Fruit fly (Drosophila melanogaster) whole organism, wandering third instar larva: Measurements from ENCODE around the gene mmy.
A peak's percentile ranks its signal among the peaks of the same experiment; 100 is the strongest.

Experiments used
- CG32264 ChIP-seq: fragments of 200-800 bp; sonication (Bioruptor generic); optimal IDR thresholded peaks from 2 replicates; lab custom pipeline; 2016; ENCODE audit warnings: missing biosample characterization, missing genetic modification characterization
- CG9705 ChIP-seq: fragments of 200-800 bp; sonication (Bioruptor generic); optimal IDR thresholded peaks from 2 replicates; lab custom pipeline; 2018; ENCODE audit warnings: missing biosample characterization, mild to moderate bottlenecking, missing genetic modification characterization
- CrebA ChIP-seq: fragments of 200-800 bp; sonication (Bioruptor generic); optimal IDR thresholded peaks from 2 replicates; lab custom pipeline; 2016; ENCODE audit warnings: missing biosample characterization, mild to moderate bottlenecking, missing genetic modification characterization, borderline replicate concordance
- Dfd ChIP-seq: fragments of >200 bp; optimal IDR thresholded peaks from 2 replicates; lab custom pipeline; 2017; ENCODE audit warnings: missing biosample characterization, missing genetic modification characterization
- Dif ChIP-seq: fragments of 200-275, 200-300 bp; sonication (Bioruptor generic); optimal IDR thresholded peaks from 2 replicates; lab custom pipeline; 2018; ENCODE audit warnings: missing biosample characterization, missing genetic modification characterization; ENCODE audit not compliant: partially characterized antibody
- HLH106 ChIP-seq: fragments of 200-800 bp; optimal IDR thresholded peaks from 3 replicates; lab custom pipeline; 2019; ENCODE audit warnings: missing biosample characterization, mild to moderate bottlenecking, missing genetic modification characterization, moderate library complexity
- Hnf4 ChIP-seq: fragments of 200-800 bp; sonication (Bioruptor generic); optimal IDR thresholded peaks from 2 replicates; lab custom pipeline; 2016; ENCODE audit warnings: missing biosample characterization, mild to moderate bottlenecking, missing genetic modification characterization
- Hr78 ChIP-seq: fragments of >200 bp; optimal IDR thresholded peaks from 2 replicates; lab custom pipeline; 2017; ENCODE audit warnings: missing biosample characterization, missing genetic modification characterization
- Hr83 ChIP-seq: fragments of 200-300 bp; sonication (Bioruptor generic); optimal IDR thresholded peaks from 2 replicates; lab custom pipeline; 2016; ENCODE audit warnings: missing biosample characterization, mild to moderate bottlenecking, missing genetic modification characterization, moderate library complexity; ENCODE audit not compliant: poor library complexity, severe bottlenecking
- Jra ChIP-seq: sonication (Bioruptor generic); optimal IDR thresholded peaks from 2 replicates; lab custom pipeline; 2016; ENCODE audit warnings: missing biosample characterization, missing genetic modification characterization
- Myc ChIP-seq: fragments of >200 bp; optimal IDR thresholded peaks from 2 replicates; lab custom pipeline; 2017
- N ChIP-seq: fragments of >200 bp; optimal IDR thresholded peaks from 2 replicates; lab custom pipeline; 2018; ENCODE audit warnings: missing biosample characterization, missing external identifiers, missing genetic modification characterization
- OdsH ChIP-seq: fragments of 200-800 bp; sonication (Bioruptor generic); optimal IDR thresholded peaks from 2 replicates; lab custom pipeline; 2016; ENCODE audit warnings: missing biosample characterization, mild to moderate bottlenecking, missing genetic modification characterization
- Rel ChIP-seq, 2 experiments: fragments of 200-800 bp; sonication (Bioruptor generic) in 1 of 2; optimal IDR thresholded peaks; 2 replicates in 1 of 2; 3 replicates in 1 of 2; lab custom pipeline; 2016 to 2019; ENCODE audit warnings: mild to moderate bottlenecking in 2 of 2, missing biosample characterization in 2 of 2, missing genetic modification characterization in 2 of 2, moderate library complexity in 1 of 2
- Sp1 ChIP-seq: fragments of 200-800 bp; sonication (Bioruptor generic); optimal IDR thresholded peaks from 3 replicates; lab custom pipeline; 2019; ENCODE audit warnings: missing biosample characterization, mild to moderate bottlenecking, missing genetic modification characterization, moderate library complexity
- Vsx2 ChIP-seq: fragments of 200-300, 225-300 bp; sonication (Bioruptor generic); optimal IDR thresholded peaks from 2 replicates; lab custom pipeline; 2018; ENCODE audit warnings: missing biosample characterization, missing genetic modification characterization; ENCODE audit not compliant: partially characterized antibody
- br ChIP-seq: fragments of 200-800 bp; sonication (Bioruptor generic); optimal IDR thresholded peaks from 2 replicates; lab custom pipeline; 2016; ENCODE audit warnings: missing biosample characterization, missing genetic modification characterization
- dmrt93B ChIP-seq: fragments of 200-800 bp; sonication (Bioruptor generic); optimal IDR thresholded peaks from 2 replicates; lab custom pipeline; 2018; ENCODE audit warnings: missing biosample characterization, mild to moderate bottlenecking, missing genetic modification characterization
- dsf ChIP-seq: sonication (Bioruptor generic); optimal IDR thresholded peaks from 2 replicates; lab custom pipeline; 2016; ENCODE audit warnings: missing biosample characterization, missing genetic modification characterization, borderline replicate concordance
- ey ChIP-seq: fragments of 200-800 bp; sonication (Bioruptor generic); optimal IDR thresholded peaks from 2 replicates; lab custom pipeline; 2016; ENCODE audit warnings: missing biosample characterization, missing genetic modification characterization
- foxo ChIP-seq, 2 experiments: fragments of 200-800 bp; sonication (Bioruptor generic); optimal IDR thresholded peaks; 2 replicates in 1 of 2; 3 replicates in 1 of 2; lab custom pipeline; 2016 to 2017; ENCODE audit warnings: missing biosample characterization in 2 of 2, missing genetic modification characterization in 2 of 2
- fru ChIP-seq: fragments of 200-800 bp; sonication (Bioruptor generic); optimal IDR thresholded peaks from 3 replicates; lab custom pipeline; 2016; ENCODE audit warnings: missing biosample characterization, mild to moderate bottlenecking, missing genetic modification characterization
- h ChIP-seq: fragments of 200-800 bp; sonication (Bioruptor generic); optimal IDR thresholded peaks from 3 replicates; lab custom pipeline; 2016; ENCODE audit warnings: missing biosample characterization, mild to moderate bottlenecking, missing genetic modification characterization
- pan ChIP-seq: fragments of >200 bp; optimal IDR thresholded peaks from 2 replicates; lab custom pipeline; 2017
- psq ChIP-seq: fragments of 200-800 bp; sonication (Bioruptor generic); optimal IDR thresholded peaks from 3 replicates; lab custom pipeline; 2017; ENCODE audit warnings: missing biosample characterization, mild to moderate bottlenecking, missing genetic modification characterization, moderate library complexity
- rgr ChIP-seq: fragments of 200-800 bp; sonication (Bioruptor generic); optimal IDR thresholded peaks from 3 replicates; lab custom pipeline; 2016; ENCODE audit warnings: missing biosample characterization, mild to moderate bottlenecking, missing genetic modification characterization
- sage ChIP-seq: fragments of 200-800 bp; sonication (Bioruptor generic); optimal IDR thresholded peaks from 2 replicates; lab custom pipeline; 2016; ENCODE audit warnings: missing biosample characterization, mild to moderate bottlenecking, missing genetic modification characterization
- sv ChIP-seq: fragments of 200-800 bp; sonication (Bioruptor generic); optimal IDR thresholded peaks from 3 replicates; lab custom pipeline; 2016; ENCODE audit warnings: missing biosample characterization, missing genetic modification characterization
- woc ChIP-seq: sonication (Bioruptor generic); optimal IDR thresholded peaks from 2 replicates; lab custom pipeline; 2016; ENCODE audit warnings: missing biosample characterization, mild to moderate bottlenecking, missing genetic modification characterization

mmy gene

DNA sequence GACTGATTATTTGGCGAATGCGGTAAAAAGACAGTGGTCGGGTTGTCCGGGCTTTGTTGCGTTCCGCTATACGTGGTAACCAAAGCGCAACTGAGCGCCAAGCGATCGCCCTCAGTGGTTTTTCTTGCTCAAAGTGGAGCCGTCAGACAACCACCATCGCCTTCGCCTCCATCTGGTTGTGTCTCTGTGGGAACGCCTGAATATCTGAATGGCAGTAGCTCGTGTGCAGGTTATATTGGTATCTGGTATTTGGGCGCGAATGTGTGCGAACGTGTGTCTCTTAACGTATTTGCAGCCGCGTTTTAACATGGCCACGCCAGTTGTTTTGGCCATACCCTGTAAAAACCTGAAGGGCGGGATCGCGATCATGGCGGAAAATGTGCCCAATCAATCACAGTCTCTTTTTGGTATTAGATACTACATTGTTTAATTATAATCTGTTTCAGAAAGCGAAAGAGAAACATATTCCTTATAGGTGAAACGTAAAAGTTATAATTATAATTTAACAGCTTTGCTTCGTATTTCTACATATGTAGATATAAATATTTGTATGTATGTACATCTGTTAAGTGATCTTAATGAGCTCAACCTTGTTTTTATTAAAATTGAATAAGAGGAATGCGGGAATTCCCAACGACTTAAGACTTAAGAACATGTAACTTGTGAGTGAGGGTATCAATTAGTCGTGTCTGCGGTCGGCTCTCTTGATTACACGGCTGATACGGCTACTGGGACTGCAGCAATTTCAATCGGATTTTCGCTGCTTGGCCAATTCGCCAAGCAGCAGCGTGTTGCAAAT is 1.5 kb downstream of the mmy start:
- TF ChIP-seq Hr83 (GFP tag; lab: Kevin White, UChicago) (no peak), Rel (GFP tag; optimal IDR thresholded peaks at IDR 0.05; lab: Kevin White, UChicago) (no peak), Rel (tag; optimal IDR thresholded peaks at IDR 0.05; lab: Kevin White, UChicago) (peak; percentile 86), OdsH (GFP tag; lab: Kevin White, UChicago) (peak; percentile 38), Jra (no peak), Dif (GFP tag; lab: Kevin White, UChicago) (peak; percentile 34), h (GFP tag; lab: Kevin White, UChicago) (peak; percentile 58), woc (GFP tag; lab: Kevin White, UChicago) (peak; percentile 60), foxo (GFP tag; optimal IDR thresholded peaks at IDR 0.05; lab: Kevin White, UChicago) (peak in 1 of 2 experiments; percentile 46), CG32264 (GFP tag; lab: Kevin White, UChicago) (no peak), Dfd (GFP tag; lab: Kevin White, UChicago) (no peak), Sp1 (GFP tag; lab: Kevin White, UChicago) (peak; percentile 22), pan (lab: Kevin White, UChicago) (peak; percentile 44), sage (no peak), dmrt93B (GFP tag; lab: Kevin White, UChicago) (no peak), ey (GFP tag; lab: Kevin White, UChicago) (peak; percentile 42), sv (GFP tag; lab: Kevin White, UChicago) (no peak), Hr78 (GFP tag; lab: Kevin White, UChicago) (no peak), Hnf4 (GFP tag; lab: Kevin White, UChicago) (peak; percentile 8), CrebA (GFP tag; lab: Kevin White, UChicago) (no peak), psq (GFP tag; lab: Kevin White, UChicago) (peak; percentile 13), CG9705 (GFP tag; lab: Kevin White, UChicago) (no peak), HLH106 (peak; percentile 19), fru (GFP tag; lab: Kevin White, UChicago) (peak; percentile 50), br (GFP tag; lab: Kevin White, UChicago) (peak; percentile 30)

DNA sequence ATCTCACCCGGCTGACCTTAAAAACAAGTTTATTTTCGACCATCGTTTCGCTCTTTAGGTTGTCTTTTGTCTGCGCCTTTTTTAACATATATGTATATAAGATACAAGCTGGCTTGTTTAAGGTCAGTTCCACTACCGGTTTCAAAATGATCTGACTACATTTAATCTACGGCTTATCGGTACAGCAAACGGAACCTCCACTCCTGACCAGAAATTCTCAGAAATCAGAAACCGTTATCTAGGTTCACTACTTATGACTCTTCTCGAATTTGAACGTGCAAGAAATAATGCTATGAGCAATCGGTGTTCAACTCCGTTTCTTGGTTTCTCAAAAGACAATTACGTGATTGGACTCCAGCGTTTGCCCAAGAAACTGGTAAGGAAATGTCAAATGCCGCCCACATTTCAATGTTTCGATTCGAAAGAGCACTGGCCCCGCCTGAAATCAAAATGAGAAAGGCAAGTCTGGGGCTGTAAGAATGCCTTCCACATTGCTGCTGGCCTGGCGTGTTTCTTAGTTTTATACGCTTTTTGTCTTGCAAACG is 3.5 kb downstream of the mmy start:
- no peak for TF ChIP-seq pan (lab: Kevin White, UChicago)
- no peak for TF ChIP-seq Jra
- no peak for TF ChIP-seq OdsH (GFP tag; lab: Kevin White, UChicago)
- TF ChIP-seq Dif (GFP tag; lab: Kevin White, UChicago): no peak
- TF ChIP-seq Vsx2: no peak
- no peak for TF ChIP-seq sage
- no peak for TF ChIP-seq Hr78 (GFP tag; lab: Kevin White, UChicago)
- no peak for TF ChIP-seq HLH106
- no peak for TF ChIP-seq foxo (GFP tag; optimal IDR thresholded peaks at IDR 0.05; lab: Kevin White, UChicago)
- TF ChIP-seq sv (GFP tag; lab: Kevin White, UChicago): no peak
- no peak for TF ChIP-seq dmrt93B (GFP tag; lab: Kevin White, UChicago)
- TF ChIP-seq dsf: no peak
- TF ChIP-seq, all 38 proteins: peak for 0

DNA sequence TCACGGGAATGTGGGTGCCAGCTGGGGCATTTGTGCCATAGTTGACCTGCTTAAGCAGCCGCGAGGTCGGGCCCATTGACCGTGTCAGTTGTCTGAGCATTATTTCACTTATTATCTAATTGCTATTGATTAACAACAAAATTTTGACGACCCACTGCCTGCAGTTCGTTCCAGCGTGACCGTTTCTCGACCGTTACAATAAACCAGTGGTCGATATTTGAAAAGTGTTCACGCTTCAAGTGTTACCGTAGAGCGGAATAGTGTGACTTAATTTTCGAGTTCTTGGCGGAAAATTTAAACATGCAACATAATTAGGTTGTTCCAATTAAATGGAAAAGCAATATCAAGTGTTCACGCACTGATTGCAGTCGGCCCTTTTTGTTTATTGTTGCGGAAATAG is 6.2 kb downstream of the mmy start, which contains the start of gene HemK1:
Gene HemK1 (minus strand): TSS at position 190 of the 400 bp plus-strand sequence.
- TF ChIP-seq Rel (GFP tag; optimal IDR thresholded peaks at IDR 0.05; lab: Kevin White, UChicago) (no peak), Rel (tag; optimal IDR thresholded peaks at IDR 0.05; lab: Kevin White, UChicago) (peak; percentile 0), h (GFP tag; lab: Kevin White, UChicago) (peak; percentile 8), woc (GFP tag; lab: Kevin White, UChicago) (no peak), rgr (peak; percentile 28), Myc (lab: Kevin White, UChicago) (no peak)

DNA sequence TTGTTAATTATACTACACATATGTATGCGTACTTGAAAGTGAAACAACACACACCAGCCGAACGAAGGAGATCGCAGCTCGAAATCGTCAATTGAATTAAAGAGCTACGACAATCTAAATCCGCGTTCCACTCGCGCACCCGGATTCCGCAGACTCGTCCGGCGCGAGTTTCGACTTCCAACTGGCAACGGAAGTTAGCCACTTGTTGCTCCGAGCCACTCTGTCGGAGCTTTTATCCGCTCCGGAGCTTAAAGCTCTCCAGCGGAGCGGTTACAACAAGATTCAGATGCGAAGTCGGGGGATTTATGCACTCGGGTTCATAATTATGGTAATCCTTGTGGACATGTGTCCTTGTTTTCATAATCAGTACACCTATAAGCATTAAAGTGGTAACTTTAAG is 8.2 kb downstream of the mmy start, which contains the start of gene Rchy1:
Gene Rchy1 (minus strand): TSS at position 173 of the 400 bp plus-strand sequence.
- TF ChIP-seq Sp1 (GFP tag; lab: Kevin White, UChicago): no peak
- peak; percentile 49 for TF ChIP-seq rgr
- no peak for TF ChIP-seq N (GFP tag; lab: Kevin White, UChicago)
- TF ChIP-seq OdsH (GFP tag; lab: Kevin White, UChicago): no peak
- TF ChIP-seq Hr83 (GFP tag; lab: Kevin White, UChicago): peak; percentile 45
- peak; percentile 35 for TF ChIP-seq h (GFP tag; lab: Kevin White, UChicago)
- TF ChIP-seq Rel (GFP tag; optimal IDR thresholded peaks at IDR 0.05; lab: Kevin White, UChicago): no peak
- peak; percentile 79 for TF ChIP-seq Rel (tag; optimal IDR thresholded peaks at IDR 0.05; lab: Kevin White, UChicago)
